Worm (Caenorhabditis elegans) whole organism, midembryonic: ENCODE measurements around the gene igdb-3.

Source experiments
- T22C8.4 ChIP-seq: fragments of 200-800 bp; sonication (Bioruptor generic); IDR thresholded peaks from 2 replicates; pipeline ENCODE4 v1.3.6; 2022; ENCODE audit warnings: missing genetic modification characterization, missing compliant biosample characterization
- tab-1 ChIP-seq: fragments of 200-800 bp; sonication (Bioruptor generic); IDR thresholded peaks from 2 replicates; pipeline ENCODE4 v1.3.6; 2022; ENCODE audit warnings: missing genetic modification characterization, missing compliant biosample characterization
- ztf-29 ChIP-seq: fragments of 200-800 bp; sonication (Bioruptor generic); IDR thresholded peaks from 2 replicates; pipeline ENCODE4 v1.3.6; 2022; ENCODE audit warnings: missing genetic modification reagents, missing genetic modification characterization, missing compliant biosample characterization

ce11 chrX:6413583-6413982 lies 28.3 kb downstream of the igdb-3 start:
- TF ChIP-seq ztf-29 (no peak), tab-1 (no peak), T22C8.4 (GFP tag; lab: Robert Waterston, UW) (no peak)
